Worm (Caenorhabditis elegans) whole organism, midembryonic: ENCODE data around the gene cyp-33A1.

Experiments used
- flt-1 ChIP-seq: fragments of 200-800 bp; sonication (Bioruptor generic); IDR thresholded peaks from 2 replicates; pipeline ENCODE4 v1.3.6; 2022; ENCODE audit warnings: missing genetic modification characterization, missing compliant biosample characterization
- klf-2 ChIP-seq: fragments of 200-800 bp; sonication (Bioruptor generic); conservative IDR thresholded peaks from 2 replicates; pipeline ENCODE4 v1.3.6; 2022; ENCODE audit warnings: missing genetic modification reagents, missing genetic modification characterization, missing compliant biosample characterization
- med-1 ChIP-seq: sonication (generic microtip); optimal IDR thresholded peaks from 2 replicates; lab custom pipeline; 2017; ENCODE audit warnings: missing genetic modification characterization, mild to moderate bottlenecking, missing compliant biosample characterization, antibody characterized with exemption, missing genetic modification reagents; ENCODE audit not compliant: insufficient read depth
- ref-1 ChIP-seq: fragments of 200-800 bp; sonication (Bioruptor generic); conservative IDR thresholded peaks from 2 replicates; pipeline ENCODE4 v1.3.6; 2022; ENCODE audit warnings: missing genetic modification reagents, missing genetic modification characterization, missing compliant biosample characterization
- ztf-23 ChIP-seq: fragments of 200-800 bp; sonication (Bioruptor generic); IDR thresholded peaks from 2 replicates; pipeline ENCODE4 v1.3.6; 2022; ENCODE audit warnings: missing genetic modification reagents, missing genetic modification characterization, missing compliant biosample characterization
- ztf-29 ChIP-seq: fragments of 200-800 bp; sonication (Bioruptor generic); IDR thresholded peaks from 2 replicates; pipeline ENCODE4 v1.3.6; 2022; ENCODE audit warnings: missing genetic modification reagents, missing genetic modification characterization, missing compliant biosample characterization

DNA sequence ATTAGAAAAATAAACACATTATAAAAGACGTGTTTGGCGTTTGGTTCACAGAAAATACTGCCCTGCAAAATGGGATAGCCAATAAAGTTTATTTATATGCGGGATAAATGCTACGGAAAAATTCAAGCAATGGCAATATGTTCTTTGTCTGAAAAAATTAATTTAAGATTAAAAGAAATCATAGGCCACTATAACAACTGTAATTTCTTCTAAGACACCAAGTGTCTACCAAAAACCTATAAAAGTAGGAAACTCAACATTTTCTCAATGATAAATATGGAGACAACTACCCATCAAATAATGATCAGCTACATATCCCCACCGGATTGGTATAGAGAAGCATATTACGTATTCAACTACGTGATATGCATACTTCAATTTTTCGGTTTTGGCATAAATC, 24.1 kb upstream of the cyp-33A1 start, which contains the start of gene srw-3:
- TF ChIP-seq ztf-23 = no peak
- TF ChIP-seq klf-2 (GFP tag; lab: Robert Waterston, UW) = no peak
- no peak for TF ChIP-seq ztf-29 (GFP tag; lab: Robert Waterston, UW)
- TF ChIP-seq flt-1 (GFP tag; lab: Robert Waterston, UW) = no peak
- TF ChIP-seq med-1 = no peak
- TF ChIP-seq ref-1 (GFP tag; lab: Robert Waterston, UW) = no peak
